Fruit fly (Drosophila melanogaster) whole organism, embryonic: ENCODE measurements around the gene Mur2B.

Experiments
- Atf-2 ChIP-seq: fragments of 200-800 bp; sonication (Bioruptor generic); optimal IDR thresholded peaks from 2 replicates; lab custom pipeline; 2016; ENCODE audit warnings: missing biosample characterization, missing genetic modification characterization
- CG10147 ChIP-seq: fragments of 200-800 bp; sonication (Bioruptor generic); optimal IDR thresholded peaks from 2 replicates; lab custom pipeline; 2019; ENCODE audit warnings: missing biosample characterization, mild to moderate bottlenecking, missing genetic modification characterization, moderate library complexity
- CG10209 ChIP-seq: fragments of 200-800 bp; sonication (Bioruptor generic); optimal IDR thresholded peaks from 3 replicates; lab custom pipeline; 2017; ENCODE audit warnings: missing biosample characterization, mild to moderate bottlenecking, missing genetic modification characterization, missing genetic modification reagents
- CG10267 ChIP-seq: fragments of 200-800 bp; sonication (Bioruptor generic); optimal IDR thresholded peaks from 2 replicates; lab custom pipeline; 2018; ENCODE audit warnings: missing biosample characterization, mild to moderate bottlenecking, missing genetic modification characterization, moderate library complexity
- CG10543 ChIP-seq: fragments of 200-800 bp; sonication (Bioruptor generic); optimal IDR thresholded peaks from 3 replicates; lab custom pipeline; 2017; ENCODE audit warnings: missing biosample characterization, mild to moderate bottlenecking, missing genetic modification characterization, moderate library complexity
- CG10654 ChIP-seq: fragments of 200-800 bp; sonication (Bioruptor generic); optimal IDR thresholded peaks from 2 replicates; lab custom pipeline; 2016; ENCODE audit warnings: missing biosample characterization, missing genetic modification characterization
- CG10959 ChIP-seq: fragments of 200-800 bp; sonication (Bioruptor generic); IDR thresholded peaks from 2 replicates; pipeline ENCODE4 v1.3.6; 2022; ENCODE audit warnings: missing biosample characterization, missing genetic modification characterization
- CG13123 ChIP-seq: fragments of 200-800 bp; sonication (Bioruptor generic); optimal IDR thresholded peaks from 2 replicates; lab custom pipeline; 2016; ENCODE audit warnings: missing biosample characterization, missing genetic modification characterization
- CG14050 ChIP-seq: fragments of 200-800 bp; sonication (Bioruptor generic); IDR thresholded peaks from 3 replicates; pipeline ENCODE4 v1.3.6; 2022; ENCODE audit warnings: missing biosample characterization, missing genetic modification characterization
- CG14441 ChIP-seq: fragments of 200-800 bp; sonication (Bioruptor generic); IDR thresholded peaks from 2 replicates; pipeline ENCODE4 v1.3.6; 2022; ENCODE audit warnings: missing biosample characterization, missing genetic modification characterization
- CG17829 ChIP-seq: fragments of 200-800 bp; optimal IDR thresholded peaks from 2 replicates; lab custom pipeline; 2019; ENCODE audit warnings: missing biosample characterization, mild to moderate bottlenecking, missing genetic modification characterization, moderate library complexity
- CG2116 ChIP-seq: fragments of 200-800 bp; sonication (Bioruptor generic); optimal IDR thresholded peaks from 3 replicates; lab custom pipeline; 2018; ENCODE audit warnings: missing biosample characterization, mild to moderate bottlenecking, missing genetic modification characterization
- CG2120 ChIP-seq: fragments of 200-800 bp; sonication (Bioruptor generic); optimal IDR thresholded peaks from 3 replicates; lab custom pipeline; 2016; ENCODE audit warnings: missing biosample characterization, missing genetic modification characterization
- CG2129 ChIP-seq: fragments of 200-800 bp; sonication (Bioruptor generic); IDR thresholded peaks from 2 replicates; pipeline ENCODE4 v1.3.6; 2022; ENCODE audit warnings: missing biosample characterization, missing genetic modification characterization; ENCODE audit not compliant: partially characterized antibody
- CG2712 ChIP-seq: fragments of 200-800 bp; optimal IDR thresholded peaks from 3 replicates; lab custom pipeline; 2019; ENCODE audit warnings: missing biosample characterization, mild to moderate bottlenecking, missing genetic modification characterization, moderate library complexity
- CG32532 ChIP-seq: fragments of 200-800 bp; sonication (Bioruptor generic); IDR thresholded peaks from 2 replicates; pipeline ENCODE4 v1.3.6; 2022; ENCODE audit warnings: missing biosample characterization, missing genetic modification characterization
- CG42726 ChIP-seq: fragments of 200-800 bp; sonication (Bioruptor generic); IDR thresholded peaks from 2 replicates; pipeline ENCODE4 v1.3.6; 2022; ENCODE audit warnings: missing biosample characterization, missing genetic modification characterization; ENCODE audit not compliant: partially characterized antibody
- CG6689 ChIP-seq: fragments of 200-800 bp; sonication (Bioruptor generic); IDR thresholded peaks from 2 replicates; pipeline ENCODE4 v1.3.6; 2022; ENCODE audit warnings: missing biosample characterization, missing genetic modification characterization
- CG8089 ChIP-seq: fragments of 200-800 bp; sonication (Bioruptor generic); optimal IDR thresholded peaks from 3 replicates; lab custom pipeline; 2016; ENCODE audit warnings: missing biosample characterization, missing genetic modification characterization
- CG8765 ChIP-seq: fragments of 200-800 bp; sonication (Bioruptor generic); IDR thresholded peaks from 2 replicates; pipeline ENCODE4 v1.3.6; 2022; ENCODE audit warnings: missing biosample characterization, missing genetic modification characterization
- CG9609 ChIP-seq: fragments of 200-800 bp; sonication (Bioruptor generic); optimal IDR thresholded peaks from 3 replicates; lab custom pipeline; 2016; ENCODE audit warnings: missing biosample characterization, missing genetic modification characterization
- CG9932 ChIP-seq: fragments of 200-800 bp; sonication (Bioruptor generic); IDR thresholded peaks from 2 replicates; pipeline ENCODE4 v1.3.6; 2022; ENCODE audit warnings: missing biosample characterization, missing genetic modification characterization
- Chrac-16 ChIP-seq: fragments of 200-800 bp; sonication (Bioruptor generic); optimal IDR thresholded peaks from 3 replicates; lab custom pipeline; 2016; ENCODE audit warnings: missing biosample characterization, missing genetic modification characterization
- CkIIα-i1 ChIP-seq: fragments of 200-800 bp; sonication (Bioruptor generic); IDR thresholded peaks from 2 replicates; pipeline ENCODE4 v1.3.6; 2022; ENCODE audit warnings: missing biosample characterization, missing genetic modification characterization
- D ChIP-seq, 2 experiments: fragments of 200-800 bp in 1 of 2; fragments of >200 bp in 1 of 2; sonication (Bioruptor generic) in 1 of 2; optimal IDR thresholded peaks; 2 replicates in 1 of 2; 3 replicates in 1 of 2; lab custom pipeline; 2017; ENCODE audit warnings: mild to moderate bottlenecking in 1 of 2, missing biosample characterization in 1 of 2, missing genetic modification characterization in 1 of 2, missing genetic modification reagents in 1 of 2
- Dll ChIP-seq: fragments of 200-800 bp; sonication (Bioruptor generic); IDR thresholded peaks from 4 replicates; pipeline ENCODE4 v1.3.6; 2022; ENCODE audit warnings: missing biosample characterization, missing genetic modification characterization; ENCODE audit not compliant: partially characterized antibody
- ERR ChIP-seq: fragments of 200-800 bp; sonication (Bioruptor generic); optimal IDR thresholded peaks from 2 replicates; lab custom pipeline; 2016; ENCODE audit warnings: missing biosample characterization, missing genetic modification characterization
- Ets65A ChIP-seq: fragments of 200-800 bp; sonication (Bioruptor generic); peaks from one replicate; lab custom pipeline; 2016; ENCODE audit warnings: missing biosample characterization, missing genetic modification characterization
- Meics ChIP-seq: fragments of 200-800 bp; sonication (Bioruptor generic); optimal IDR thresholded peaks from 2 replicates; lab custom pipeline; 2017; ENCODE audit warnings: missing biosample characterization, mild to moderate bottlenecking, missing genetic modification characterization
- Neu2 ChIP-seq: fragments of 200-800 bp; sonication (Bioruptor generic); optimal IDR thresholded peaks from 3 replicates; lab custom pipeline; 2016; ENCODE audit warnings: missing biosample characterization, missing genetic modification characterization, borderline replicate concordance
- Ptx1 ChIP-seq: fragments of 200-800 bp; sonication (Bioruptor generic); IDR thresholded peaks from 2 replicates; pipeline ENCODE4 v1.3.6; 2022; ENCODE audit warnings: missing biosample characterization, missing genetic modification characterization
- Ssrp ChIP-seq: fragments of 200-800 bp; sonication (Bioruptor generic); optimal IDR thresholded peaks from 2 replicates; lab custom pipeline; 2018; ENCODE audit warnings: missing biosample characterization, mild to moderate bottlenecking, missing genetic modification characterization, moderate library complexity
- ci ChIP-seq: fragments of 200-800 bp; sonication (Bioruptor generic); IDR thresholded peaks from 3 replicates; pipeline ENCODE4 v1.3.6; 2022; ENCODE audit warnings: missing biosample characterization, missing genetic modification characterization
- emc ChIP-seq: fragments of 200-800 bp; sonication (Bioruptor generic); optimal IDR thresholded peaks from 2 replicates; lab custom pipeline; 2016; ENCODE audit warnings: missing biosample characterization, missing genetic modification characterization
- exex ChIP-seq: fragments of 200-800 bp; sonication (Bioruptor generic); optimal IDR thresholded peaks from 4 replicates; lab custom pipeline; 2018; ENCODE audit warnings: missing biosample characterization, mild to moderate bottlenecking, missing genetic modification characterization, moderate library complexity
- fd96Cb ChIP-seq: fragments of 200-800 bp; sonication (Bioruptor generic); optimal IDR thresholded peaks from 2 replicates; lab custom pipeline; 2018; ENCODE audit warnings: missing biosample characterization, mild to moderate bottlenecking, missing genetic modification characterization, moderate library complexity
- gcm2 ChIP-seq: fragments of 200-800 bp; sonication (Bioruptor generic); optimal IDR thresholded peaks from 2 replicates; lab custom pipeline; 2016; ENCODE audit warnings: missing biosample characterization, missing genetic modification characterization
- gt ChIP-seq: fragments of 200-800 bp; sonication (Bioruptor generic); IDR thresholded peaks from 2 replicates; pipeline ENCODE4 v1.3.6; 2022; ENCODE audit warnings: missing biosample characterization, missing genetic modification characterization
- klu ChIP-seq: fragments of 200-800 bp; sonication (Bioruptor generic); IDR thresholded peaks from 2 replicates; pipeline ENCODE4 v1.3.6; 2022; ENCODE audit warnings: missing biosample characterization, missing genetic modification characterization
- nmo ChIP-seq: fragments of 200-800 bp; sonication (Bioruptor generic); optimal IDR thresholded peaks from 2 replicates; lab custom pipeline; 2018; ENCODE audit warnings: missing biosample characterization, mild to moderate bottlenecking, missing genetic modification characterization, moderate library complexity
- odd ChIP-seq: fragments of 200-800 bp; sonication (Bioruptor generic); optimal IDR thresholded peaks from 2 replicates; lab custom pipeline; 2017; ENCODE audit warnings: missing biosample characterization, mild to moderate bottlenecking, missing genetic modification characterization
- onecut ChIP-seq: fragments of 200-800 bp; sonication (Bioruptor generic); IDR thresholded peaks from 2 replicates; pipeline ENCODE4 v1.3.6; 2022; ENCODE audit warnings: missing biosample characterization, missing genetic modification characterization
- prd ChIP-seq, 3 experiments: fragments of >200 bp in 2 of 3; fragments of 200-800 bp in 1 of 3; sonication (Bioruptor generic) in 1 of 3; optimal IDR thresholded peaks in 2 of 3; IDR thresholded peaks in 1 of 3; 2 replicates in 2 of 3; 3 replicates in 1 of 3; pipeline versions ENCODE4 v1.3.6 to Lab custom; 2017 to 2022; ENCODE audit warnings: missing biosample characterization in 1 of 3, missing genetic modification characterization in 1 of 3
- psq ChIP-seq: fragments of 200-800 bp; sonication (Bioruptor generic); optimal IDR thresholded peaks from 2 replicates; lab custom pipeline; 2017; ENCODE audit warnings: missing biosample characterization, missing genetic modification characterization
- pum ChIP-seq: fragments of 200-800 bp; sonication (Bioruptor generic); optimal IDR thresholded peaks from 2 replicates; lab custom pipeline; 2016; ENCODE audit warnings: missing biosample characterization, missing genetic modification characterization
- pzg ChIP-seq: fragments of 200-800 bp; sonication (Bioruptor generic); optimal IDR thresholded peaks from 3 replicates; lab custom pipeline; 2018; ENCODE audit warnings: missing biosample characterization, mild to moderate bottlenecking, missing genetic modification characterization, moderate library complexity
- sc ChIP-seq, 3 experiments: fragments of >200 bp in 2 of 3; fragments of 200-800 bp in 1 of 3; sonication (Bioruptor generic) in 1 of 3; optimal IDR thresholded peaks; 2 replicates in 2 of 3; 3 replicates in 1 of 3; lab custom pipeline; 2017; ENCODE audit warnings: mild to moderate bottlenecking in 1 of 3, missing biosample characterization in 1 of 3, missing genetic modification characterization in 1 of 3, missing genetic modification reagents in 1 of 3
- sna ChIP-seq: fragments of 200-800 bp; sonication (Bioruptor generic); IDR thresholded peaks from 2 replicates; pipeline ENCODE4 v1.3.6; 2022; ENCODE audit warnings: missing biosample characterization, missing genetic modification characterization; ENCODE audit not compliant: partially characterized antibody
- stc ChIP-seq: fragments of 200-800 bp; sonication (Bioruptor generic); IDR thresholded peaks from 2 replicates; pipeline ENCODE4 v1.3.6; 2022; ENCODE audit warnings: missing biosample characterization, missing genetic modification characterization
- usp ChIP-seq: fragments of >200 bp; optimal IDR thresholded peaks from 2 replicates; lab custom pipeline; 2017; ENCODE audit warnings: missing biosample characterization, missing genetic modification characterization

The Mur2B gene

DNA sequence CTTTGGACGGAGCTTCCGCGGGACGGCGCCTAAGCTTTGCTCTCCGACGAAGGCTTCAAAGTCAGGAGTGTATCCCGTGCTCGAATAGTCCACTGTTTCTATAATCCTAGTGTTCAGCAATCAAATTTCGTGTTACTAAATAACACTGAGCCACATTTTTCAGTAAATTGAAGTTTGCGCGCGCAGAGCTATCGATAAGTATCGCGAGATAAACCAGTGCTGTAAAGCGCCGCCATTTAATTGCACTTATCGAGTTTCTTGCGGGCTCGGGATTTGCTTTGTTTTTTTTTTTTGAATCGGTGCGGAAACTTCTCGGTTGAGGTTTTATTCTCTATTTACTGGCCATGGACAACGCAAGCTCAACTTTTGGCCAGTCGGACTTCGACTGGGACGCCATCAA is 191.7 kb downstream of the Mur2B start, which contains the start of the genes Rab27 and mei-38 (continued):
- no peak for TF ChIP-seq Atf-2 (GFP tag; lab: Kevin White, UChicago)
- no peak for TF ChIP-seq ERR (GFP tag; lab: Kevin White, UChicago)
- TF ChIP-seq CG10209 (GFP tag; lab: Kevin White, UChicago) = no peak
- no peak for TF ChIP-seq CG8089
- no peak for TF ChIP-seq CkIIα-i1 (GFP tag; lab: Robert Waterston, UW)
- no peak for TF ChIP-seq stc (GFP tag; lab: Robert Waterston, UW)
- no peak for TF ChIP-seq CG10959 (GFP tag; lab: Robert Waterston, UW)
- no peak for TF ChIP-seq klu (GFP tag; lab: Robert Waterston, UW)
- peak; percentile 42 for TF ChIP-seq CG9609
- TF ChIP-seq Meics (GFP tag; lab: Kevin White, UChicago) = no peak
- peak; percentile 63; the same call in 1 of the 2 replicates for TF ChIP-seq sna (GFP tag; lab: Robert Waterston, UW)
- no peak for TF ChIP-seq CG10147 (GFP tag; lab: Kevin White, UChicago)
- TF ChIP-seq CG14050 (GFP tag; lab: Robert Waterston, UW) = no peak
- TF ChIP-seq onecut (GFP tag; lab: Robert Waterston, UW) = no peak
- TF ChIP-seq CG17829 = no peak
- no peak for TF ChIP-seq psq (GFP tag; lab: Kevin White, UChicago)
- no peak for TF ChIP-seq emc (GFP tag; lab: Kevin White, UChicago)
- TF ChIP-seq CG10543 = no peak
- TF ChIP-seq ci (GFP tag; lab: Robert Waterston, UW) = no peak
- TF ChIP-seq usp (GFP tag; lab: Kevin White, UChicago) = no peak
- TF ChIP-seq CG2129 = peak; percentile 37; the same call in 1 of the 2 replicates
- peak; percentile 69 for TF ChIP-seq CG2116 (GFP tag; lab: Kevin White, UChicago)
- TF ChIP-seq CG8765 (GFP tag; lab: Robert Waterston, UW) = no peak
- peak; percentile 71; the same call in 3 of the 4 replicates for TF ChIP-seq Dll (GFP tag; lab: Robert Waterston, UW)
- no peak for TF ChIP-seq CG32532
- TF ChIP-seq Chrac-16 (GFP tag; lab: Kevin White, UChicago) = no peak
- TF ChIP-seq CG2120 (GFP tag; lab: Kevin White, UChicago) = peak; percentile 56
- TF ChIP-seq fd96Cb = no peak
- TF ChIP-seq CG2712 = no peak
- no peak for TF ChIP-seq gcm2
- TF ChIP-seq gt = no peak
- TF ChIP-seq Ssrp = no peak
- TF ChIP-seq pum (GFP tag; lab: Kevin White, UChicago) = no peak
- peak; percentile 72 for TF ChIP-seq CG42726 (GFP tag; lab: Robert Waterston, UW)
- peak; percentile 72 for TF ChIP-seq CG9932 (GFP tag; lab: Robert Waterston, UW)
- no peak for TF ChIP-seq CG10654 (GFP tag; lab: Kevin White, UChicago)
- no peak for TF ChIP-seq CG14441 (GFP tag; lab: Robert Waterston, UW)
- no peak for TF ChIP-seq CG6689
- TF ChIP-seq Ets65A (GFP tag; lab: Kevin White, UChicago) = peak; percentile 70
- TF ChIP-seq pzg (GFP tag; lab: Kevin White, UChicago) = peak; percentile 70
- TF ChIP-seq exex (tag; lab: Kevin White, UChicago) = no peak
- 0 out of 2 replicates have a peak, but pooled peaks have one; percentile 11 for TF ChIP-seq Ptx1 (GFP tag; lab: Robert Waterston, UW)
- no peak for TF ChIP-seq D (optimal IDR thresholded peaks at IDR 0.05; lab: Kevin White, UChicago)
- no peak for TF ChIP-seq D (GFP tag; optimal IDR thresholded peaks at IDR 0.05; lab: Kevin White, UChicago)
- TF ChIP-seq CG10267 (tag; lab: Kevin White, UChicago) = peak; percentile 97
- no peak for TF ChIP-seq odd (GFP tag; lab: Kevin White, UChicago)
- no peak for TF ChIP-seq Neu2
- TF ChIP-seq prd (optimal IDR thresholded peaks at IDR 0.05; lab: Kevin White, UChicago) = no peak
- TF ChIP-seq prd (GFP tag; IDR thresholded peaks at IDR 0.05; lab: Robert Waterston, UW) = 0 out of 3 replicates have a peak, but pooled peaks have one; percentile 16
- TF ChIP-seq sc (optimal IDR thresholded peaks at IDR 0.05; lab: Kevin White, UChicago) = no peak
- TF ChIP-seq sc (GFP tag; optimal IDR thresholded peaks at IDR 0.05; lab: Kevin White, UChicago) = no peak
- TF ChIP-seq nmo (GFP tag; lab: Kevin White, UChicago) = no peak
- TF ChIP-seq CG13123 (GFP tag; lab: Kevin White, UChicago) = no peak
